Fruit fly (Drosophila melanogaster): ENCODE measurements around the gene CG45073.

The CG45073 gene

DNA sequence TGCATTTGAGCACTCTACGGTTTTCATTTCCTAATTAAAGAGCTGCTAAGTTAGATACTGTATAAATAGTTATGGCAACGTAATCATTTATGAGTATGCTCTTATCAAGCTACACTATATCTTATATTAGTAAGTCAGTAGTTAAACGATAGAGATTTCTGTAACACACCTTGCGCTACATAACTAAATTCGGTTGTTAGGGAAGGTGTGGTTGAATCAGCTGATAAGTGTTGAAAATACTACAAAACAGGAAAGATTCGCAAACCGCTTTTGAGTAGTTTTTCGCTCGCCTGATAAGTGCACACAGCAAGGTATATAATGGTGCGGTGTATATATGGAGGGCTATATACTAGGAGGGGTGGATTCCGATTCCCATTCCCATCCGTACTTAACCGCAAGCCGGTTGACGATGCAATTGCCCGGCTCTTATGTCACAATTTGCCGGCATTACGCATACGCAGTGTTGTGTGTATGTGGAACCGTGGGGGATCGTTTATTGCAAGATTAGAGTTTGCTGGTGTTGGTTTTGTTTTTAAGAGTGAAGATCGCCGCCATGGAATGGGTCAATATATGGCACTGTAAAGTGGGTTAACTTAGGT lies 19.5 kb downstream of the CG45073 start:
- TF ChIP-seq ttk (optimal IDR thresholded peaks at IDR 0.05) (no peak), Sin3A (optimal IDR thresholded peaks at IDR 0.05) (no peak), psq (optimal IDR thresholded peaks at IDR 0.05) (no peak), Myc (optimal IDR thresholded peaks at IDR 0.05) (no peak), insv (optimal IDR thresholded peaks at IDR 0.05) (no peak), h (optimal IDR thresholded peaks at IDR 0.05) (no peak)

- no peak for TF ChIP-seq h (optimal IDR thresholded peaks at IDR 0.05)
- no peak for TF ChIP-seq Sin3A (optimal IDR thresholded peaks at IDR 0.05)
- TF ChIP-seq ttk (optimal IDR thresholded peaks at IDR 0.05), result no peak
- no peak for TF ChIP-seq psq (optimal IDR thresholded peaks at IDR 0.05)
- no peak for TF ChIP-seq insv (optimal IDR thresholded peaks at IDR 0.05)
- no peak for TF ChIP-seq Myc (optimal IDR thresholded peaks at IDR 0.05)
These were observed 21.5 kb downstream of the CG45073 start for dm6 chr3R:30102806-30103619.

DNA sequence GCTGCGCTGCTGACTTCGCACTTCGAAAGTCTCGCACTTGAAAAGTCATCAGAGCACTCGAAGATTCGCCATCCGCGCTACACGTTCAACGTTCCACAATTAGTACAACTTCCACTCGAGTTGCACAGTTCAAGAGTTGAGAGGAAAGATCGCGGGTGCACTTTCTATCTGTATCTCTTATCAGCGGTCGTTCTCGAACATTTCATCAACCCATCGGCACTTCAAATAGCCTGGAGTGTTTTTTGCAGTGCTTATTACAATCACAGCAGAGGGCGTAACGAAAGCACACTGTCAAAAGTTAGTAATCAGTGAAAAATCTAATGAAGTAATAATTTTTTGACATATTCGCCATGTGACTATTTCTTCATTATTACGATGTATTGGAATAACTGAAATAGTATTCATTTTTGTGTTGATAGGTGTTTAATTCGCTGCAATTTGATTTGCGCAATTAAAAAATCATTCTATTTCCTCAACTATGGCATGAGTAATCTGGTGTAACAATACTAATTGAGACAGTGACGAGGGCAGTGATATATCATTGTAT lies 23.1 kb downstream of the CG45073 start:
- TF ChIP-seq h (optimal IDR thresholded peaks at IDR 0.05), result no peak
- no peak for TF ChIP-seq psq (optimal IDR thresholded peaks at IDR 0.05)
- TF ChIP-seq Sin3A (optimal IDR thresholded peaks at IDR 0.05), result no peak
- TF ChIP-seq Myc (optimal IDR thresholded peaks at IDR 0.05), result no peak
- no peak for TF ChIP-seq ttk (optimal IDR thresholded peaks at IDR 0.05)
- TF ChIP-seq insv (optimal IDR thresholded peaks at IDR 0.05), result no peak

dm6 chr3R:30100976-30101332 lies 23.6 kb downstream of the CG45073 start:
- TF ChIP-seq Myc (optimal IDR thresholded peaks at IDR 0.05), result no peak

DNA sequence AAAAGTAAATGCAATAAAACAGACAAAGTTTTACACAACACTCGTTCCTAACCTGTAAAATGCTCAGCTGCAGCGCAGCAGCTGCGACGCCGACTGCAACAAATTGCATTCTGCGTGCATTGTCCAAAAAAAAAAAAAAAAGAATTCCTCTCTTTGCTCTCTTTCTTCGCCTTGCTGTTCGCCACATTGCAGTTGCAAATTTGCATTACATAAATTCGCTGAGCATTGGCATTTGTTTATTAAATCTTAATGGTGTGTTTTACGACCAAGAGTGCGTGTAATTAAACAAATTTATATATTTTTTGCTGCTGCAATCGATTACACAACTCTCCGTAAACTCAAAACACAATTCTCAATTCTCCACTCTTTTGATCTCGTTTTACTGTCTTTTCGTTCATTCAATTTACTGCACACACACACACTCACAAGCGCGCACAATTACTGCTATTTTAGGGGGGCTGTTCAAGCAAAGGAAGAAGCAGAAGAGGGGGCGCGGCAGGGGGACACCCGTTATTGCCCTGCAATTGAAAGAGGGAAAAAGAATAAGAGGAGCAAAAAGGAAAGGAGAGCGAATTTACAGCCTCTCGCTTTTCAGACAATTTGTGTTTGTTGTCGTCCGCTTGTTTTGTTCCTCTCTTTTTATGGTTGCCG lies 24.1 kb downstream of the CG45073 start:
- TF ChIP-seq h (optimal IDR thresholded peaks at IDR 0.05) (no peak), psq (optimal IDR thresholded peaks at IDR 0.05) (no peak), Sin3A (optimal IDR thresholded peaks at IDR 0.05) (no peak), Myc (optimal IDR thresholded peaks at IDR 0.05) (no peak), insv (optimal IDR thresholded peaks at IDR 0.05) (no peak), ttk (optimal IDR thresholded peaks at IDR 0.05) (no peak)

dm6 chr3R:30099341-30099871 lies 25.1 kb downstream of the CG45073 start:
- no peak for TF ChIP-seq insv (optimal IDR thresholded peaks at IDR 0.05)
- TF ChIP-seq h (optimal IDR thresholded peaks at IDR 0.05), result no peak
- no peak for TF ChIP-seq ttk (optimal IDR thresholded peaks at IDR 0.05)
- no peak for TF ChIP-seq Sin3A (optimal IDR thresholded peaks at IDR 0.05)
- no peak for TF ChIP-seq psq (optimal IDR thresholded peaks at IDR 0.05)
- TF ChIP-seq Myc (optimal IDR thresholded peaks at IDR 0.05), result no peak

DNA sequence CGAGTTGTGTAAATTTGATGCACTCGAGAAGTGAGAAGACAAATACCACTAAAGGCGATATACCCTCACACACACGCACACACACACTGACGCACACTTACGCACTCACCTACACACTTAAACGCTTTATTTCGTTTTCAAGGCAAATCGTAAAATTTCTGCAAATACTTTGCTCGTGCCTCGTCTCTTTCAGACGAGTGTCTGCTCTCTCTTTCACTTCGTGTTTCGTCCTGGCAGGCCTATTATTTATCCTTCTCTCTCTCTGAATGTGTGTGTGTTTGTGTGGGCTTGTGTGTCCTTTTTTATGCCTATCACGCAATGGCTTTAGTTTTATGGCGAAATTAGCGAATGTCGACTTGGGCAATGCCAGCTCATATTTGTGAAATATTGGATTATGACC lies 26.3 kb downstream of the CG45073 start:
- TF ChIP-seq h (optimal IDR thresholded peaks at IDR 0.05), result no peak
- no peak for TF ChIP-seq ttk (optimal IDR thresholded peaks at IDR 0.05)
- no peak for TF ChIP-seq Myc (optimal IDR thresholded peaks at IDR 0.05)
- no peak for TF ChIP-seq insv (optimal IDR thresholded peaks at IDR 0.05)
- no peak for TF ChIP-seq Sin3A (optimal IDR thresholded peaks at IDR 0.05)
- no peak for TF ChIP-seq psq (optimal IDR thresholded peaks at IDR 0.05)

DNA sequence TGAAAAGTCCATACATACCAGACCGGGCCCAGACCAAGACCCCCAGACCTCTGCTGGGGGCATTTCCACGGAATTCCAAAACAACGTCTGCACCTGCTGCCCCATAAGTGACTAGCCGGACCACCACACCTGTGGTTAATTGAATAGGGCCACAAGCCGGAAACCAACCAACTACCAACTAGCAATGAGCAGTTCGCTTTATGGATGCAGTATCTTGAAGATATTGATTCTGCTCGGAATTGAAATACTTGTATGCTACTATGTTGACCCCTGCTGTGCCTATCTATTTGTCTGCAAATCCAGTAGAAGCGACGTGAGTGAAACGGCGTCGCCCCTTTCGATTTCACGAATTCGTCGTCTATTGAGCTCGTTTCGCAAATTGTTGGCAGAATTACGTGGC lies 28.7 kb downstream of the CG45073 start:
- TF ChIP-seq Myc (optimal IDR thresholded peaks at IDR 0.05) (no peak), h (optimal IDR thresholded peaks at IDR 0.05) (no peak), insv (optimal IDR thresholded peaks at IDR 0.05) (no peak), ttk (optimal IDR thresholded peaks at IDR 0.05) (no peak), Sin3A (optimal IDR thresholded peaks at IDR 0.05) (no peak), psq (optimal IDR thresholded peaks at IDR 0.05) (no peak)

- TF ChIP-seq Myc (optimal IDR thresholded peaks at IDR 0.05), result no peak
- no peak for TF ChIP-seq ttk (optimal IDR thresholded peaks at IDR 0.05)
- no peak for TF ChIP-seq h (optimal IDR thresholded peaks at IDR 0.05)
- no peak for TF ChIP-seq psq (optimal IDR thresholded peaks at IDR 0.05)
- no peak for TF ChIP-seq Sin3A (optimal IDR thresholded peaks at IDR 0.05)
- no peak for TF ChIP-seq insv (optimal IDR thresholded peaks at IDR 0.05)
These were observed 29.2 kb downstream of the CG45073 start for dm6 chr3R:30095381-30095780.

- TF ChIP-seq psq (optimal IDR thresholded peaks at IDR 0.05), result no peak
- no peak for TF ChIP-seq insv (optimal IDR thresholded peaks at IDR 0.05)
- no peak for TF ChIP-seq Sin3A (optimal IDR thresholded peaks at IDR 0.05)
- no peak for TF ChIP-seq Myc (optimal IDR thresholded peaks at IDR 0.05)
- TF ChIP-seq ttk (optimal IDR thresholded peaks at IDR 0.05), result no peak
- no peak for TF ChIP-seq h (optimal IDR thresholded peaks at IDR 0.05)
These were observed 31.9 kb downstream of the CG45073 start for dm6 chr3R:30092700-30093044.

DNA sequence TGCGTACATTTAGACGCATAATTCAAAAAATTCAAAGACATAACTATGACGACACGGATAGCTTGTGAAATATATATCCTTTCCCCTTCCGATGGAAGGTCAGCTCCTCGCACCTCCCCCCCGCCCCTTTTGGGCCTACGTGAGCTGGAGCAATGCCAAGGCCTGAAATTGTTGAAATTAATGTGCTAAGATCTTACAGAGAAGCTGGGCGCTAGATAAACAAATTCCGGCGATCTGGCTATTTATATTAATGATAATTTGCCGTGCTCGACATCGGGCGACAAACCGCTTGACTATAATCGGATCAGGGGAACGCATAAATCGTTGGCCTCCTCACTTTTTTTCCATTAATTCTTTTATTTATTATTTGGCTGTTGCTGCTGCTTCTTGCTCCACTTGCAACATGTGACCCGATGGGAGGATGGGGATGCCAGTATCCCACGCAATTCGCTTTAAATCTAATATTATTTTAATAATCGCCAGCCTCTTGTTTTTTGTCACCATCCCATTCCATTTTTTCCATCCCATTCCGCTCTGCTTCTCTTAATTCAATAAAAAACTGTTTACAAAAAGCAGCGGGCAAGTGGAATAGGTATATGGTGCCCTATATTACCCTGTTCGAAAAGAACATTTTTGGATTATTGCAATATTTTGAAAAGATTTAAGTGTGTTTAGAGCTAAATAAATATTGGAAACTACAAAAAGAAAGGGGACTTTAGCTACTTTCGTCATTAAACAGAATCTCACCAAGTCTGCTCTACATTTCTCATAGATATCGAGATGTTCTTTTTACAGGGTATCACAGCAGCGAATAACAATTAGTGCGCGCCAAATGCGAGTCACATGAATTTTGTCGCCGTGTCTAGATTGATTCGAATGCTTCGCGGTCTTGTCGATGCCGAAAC lies 32.5 kb downstream of the CG45073 start:
- TF ChIP-seq psq (optimal IDR thresholded peaks at IDR 0.05), result no peak
